Fruit fly (Drosophila melanogaster): ENCODE measurements around the gene CG5111.

The CG5111 gene

DNA sequence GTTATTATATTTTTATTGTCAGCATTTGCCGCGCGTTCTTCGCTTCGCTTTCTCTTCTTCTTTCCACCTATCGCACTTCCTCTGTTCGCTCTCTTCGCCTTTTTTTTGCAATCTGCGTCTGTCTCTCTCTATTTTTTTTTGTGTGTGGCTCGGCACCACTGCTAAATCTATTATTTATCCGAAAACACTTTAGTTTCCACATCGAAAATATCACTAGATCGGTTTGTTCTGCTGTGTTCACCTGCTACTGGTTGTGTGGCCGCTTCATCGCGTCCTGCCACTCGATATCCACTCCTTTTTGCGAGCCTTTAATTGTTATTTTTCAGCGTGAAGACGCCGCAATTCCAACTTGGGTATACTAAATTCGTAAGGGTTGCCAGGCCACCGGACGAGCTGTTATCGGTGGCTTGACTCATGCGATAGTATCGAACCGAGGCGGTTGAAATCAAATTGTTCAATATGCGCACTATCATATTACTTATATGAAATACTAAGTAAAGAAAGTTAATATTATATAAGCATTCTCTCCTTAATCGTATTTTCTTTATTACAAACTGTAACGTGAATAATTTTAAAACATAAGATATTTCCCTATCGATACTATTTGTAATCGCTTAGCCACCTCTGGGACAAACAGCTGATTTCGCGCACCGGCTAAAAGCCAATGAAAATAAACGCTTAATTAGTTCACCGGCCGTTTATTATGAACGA is 23.5 kb upstream of the CG5111 start, which contains the start of the genes XNP, CG42488 and CG5116 (continued):
- TF ChIP-seq CG9215 (GFP tag; IDR thresholded peaks at IDR 0.05) (peak; percentile 30; the same call in 1 of the 2 replicates), ERR (GFP tag; optimal IDR thresholded peaks at IDR 0.05) (no peak), CTCF (GFP tag; optimal IDR thresholded peaks at IDR 0.05) (no peak), mld (GFP tag; IDR thresholded peaks at IDR 0.05; ENCODE audit: partially characterized antibody) (peak; percentile 94), CG3838 (GFP tag; optimal IDR thresholded peaks at IDR 0.05) (no peak), lov (optimal IDR thresholded peaks at IDR 0.05) (no peak), lov (GFP tag; IDR thresholded peaks at IDR 0.05) (no peak), Ssrp (tag; optimal IDR thresholded peaks at IDR 0.05) (peak; percentile 15), seq (GFP tag; IDR thresholded peaks at IDR 0.05) (0 out of 2 replicates have a peak, but pooled peaks have one; percentile 6), da (GFP tag; optimal IDR thresholded peaks at IDR 0.05) (no peak), gsb-n (tag; optimal IDR thresholded peaks at IDR 0.05) (peak; percentile 44), CG18476 (GFP tag; optimal IDR thresholded peaks at IDR 0.05) (peak; percentile 43), Rx (GFP tag; IDR thresholded peaks at IDR 0.05) (no peak), CG4707 (GFP tag; optimal IDR thresholded peaks at IDR 0.05) (no peak), D19A (tag; optimal IDR thresholded peaks at IDR 0.05) (no peak), CG4360 (GFP tag; IDR thresholded peaks at IDR 0.05) (no peak), disco-r (GFP tag; optimal IDR thresholded peaks at IDR 0.05) (no peak), CG17186 (GFP tag; optimal IDR thresholded peaks at IDR 0.05) (peak; percentile 87), salm (tag; optimal IDR thresholded peaks at IDR 0.05) (no peak), HLH3B (GFP tag; IDR thresholded peaks at IDR 0.05) (peak; percentile 27; the same call in 1 of the 2 replicates), CG2116 (GFP tag; optimal IDR thresholded peaks at IDR 0.05) (peak; percentile 98), Oli (tag; optimal IDR thresholded peaks at IDR 0.05) (no peak), gem (tag; optimal IDR thresholded peaks at IDR 0.05) (no peak), her (GFP tag; optimal IDR thresholded peaks at IDR 0.05) (no peak), gsb (GFP tag; IDR thresholded peaks at IDR 0.05) (no peak), fd64A (GFP tag; optimal IDR thresholded peaks at IDR 0.05) (no peak), CG1832 (GFP tag; optimal IDR thresholded peaks at IDR 0.05) (peak; percentile 65), stc (GFP tag; IDR thresholded peaks at IDR 0.05) (no peak), CG4854 (GFP tag; optimal IDR thresholded peaks at IDR 0.05) (peak; percentile 2), E2f2 (GFP tag; IDR thresholded peaks at IDR 0.05) (peak; percentile 62; the same call in 1 of the 2 replicates), CG3065 (GFP tag; optimal IDR thresholded peaks at IDR 0.05) (no peak), CG4617 (GFP tag; optimal IDR thresholded peaks at IDR 0.05; ENCODE audit: borderline replicate concordance) (peak; percentile 48), CG31388 (GFP tag; optimal IDR thresholded peaks at IDR 0.05) (no peak), psq (GFP tag; optimal IDR thresholded peaks at IDR 0.05) (peak; percentile 85), lab (GFP tag; optimal IDR thresholded peaks at IDR 0.05) (no peak), HmgZ (tag; optimal IDR thresholded peaks at IDR 0.05) (peak; percentile 75), pros (GFP tag; optimal IDR thresholded peaks at IDR 0.05) (no peak), CG6254 (GFP tag; optimal IDR thresholded peaks at IDR 0.05) (no peak), Drgx (GFP tag; IDR thresholded peaks at IDR 0.05) (peak; percentile 59), gro (GFP tag; optimal IDR thresholded peaks at IDR 0.05) (no peak), sug (tag; optimal IDR thresholded peaks at IDR 0.05) (peak; percentile 75), esg (GFP tag; conservative IDR thresholded peaks at IDR 0.05) (0 out of 2 replicates have a peak, but pooled peaks have one; percentile 16), phol (tag; optimal IDR thresholded peaks at IDR 0.05) (peak; percentile 74), onecut (GFP tag; IDR thresholded peaks at IDR 0.05) (no peak), bowl (GFP tag; IDR thresholded peaks at IDR 0.05) (no peak), CG2202 (tag; optimal IDR thresholded peaks at IDR 0.05) (no peak), abd-A (tag; optimal IDR thresholded peaks at IDR 0.05) (no peak), lmd (GFP tag; IDR thresholded peaks at IDR 0.05) (peak; percentile 32; the same call in 1 of the 2 replicates), Nf-YC (tag; optimal IDR thresholded peaks at IDR 0.05) (peak; percentile 88), CG7963 (GFP tag; IDR thresholded peaks at IDR 0.05; ENCODE audit: partially characterized antibody) (peak; percentile 95), CG2875 (GFP tag; optimal IDR thresholded peaks at IDR 0.05) (no peak)

Measured in whole organism, embryonic.